Worm (Caenorhabditis elegans): ENCODE data around the gene abu-1.

DNA sequence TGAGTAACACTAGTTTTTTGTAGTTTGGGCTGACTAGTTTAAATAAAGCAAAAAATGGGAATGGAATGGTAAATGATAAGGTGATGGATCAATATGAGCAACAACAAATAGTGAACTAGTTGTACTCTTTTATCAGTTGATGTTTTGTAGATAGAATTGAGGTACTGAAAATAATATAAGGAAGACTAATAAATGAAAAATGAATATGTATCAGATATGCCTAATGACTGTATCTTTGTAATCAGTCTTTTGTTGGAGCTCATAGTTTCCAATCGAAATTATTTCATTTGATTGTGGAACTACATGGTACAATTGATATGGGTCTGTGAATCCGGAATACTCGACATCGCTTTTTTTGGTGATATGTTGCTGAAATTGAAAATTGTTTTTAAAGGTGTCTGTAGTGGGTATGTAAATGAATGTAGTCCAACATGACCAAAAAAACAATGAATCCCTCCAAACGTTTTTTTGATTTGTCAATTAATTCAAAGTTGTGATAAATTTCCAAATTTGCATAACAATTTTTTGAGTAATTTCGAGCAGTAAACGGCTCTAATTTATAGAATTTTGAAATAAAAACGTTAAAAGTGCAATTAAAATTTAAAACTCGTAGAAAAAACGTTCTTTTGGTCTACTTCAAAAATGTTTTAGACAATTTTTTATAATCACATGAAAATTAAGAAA lies 28.5 kb upstream of the abu-1 start, which contains the start of gene F15H10.12:
- TF ChIP-seq ceh-82 (tag; optimal IDR thresholded peaks at IDR 0.05) (no peak), nhr-23 (tag; optimal IDR thresholded peaks at IDR 0.05) (no peak), lin-13 (GFP tag; optimal IDR thresholded peaks at IDR 0.05) (no peak), nhr-237 (tag; optimal IDR thresholded peaks at IDR 0.05) (no peak), nhr-25 (tag; optimal IDR thresholded peaks at IDR 0.05) (no peak)
